Worm (Caenorhabditis elegans) whole organism, L2 larva: ENCODE data around the gene T03E6.9.

Experiments
- ZK546.5 ChIP-seq: sonication (generic microtip); optimal IDR thresholded peaks from 2 replicates; lab custom pipeline; 2017; ENCODE audit warnings: missing biosample characterization, missing genetic modification characterization
- egl-27 ChIP-seq: sonication (generic microtip); optimal IDR thresholded peaks from 3 replicates; lab custom pipeline; 2017; ENCODE audit warnings: missing biosample characterization, missing genetic modification reagents, missing genetic modification characterization
- fos-1 ChIP-seq: fragments of 150-350 bp; optimal IDR thresholded peaks from 2 replicates; lab custom pipeline; 2014; ENCODE audit warnings: missing biosample characterization, missing genetic modification characterization
- mdl-1 ChIP-seq, 2 experiments: fragments of 150-350 bp in 1 of 2; sonication (generic microtip) in 1 of 2; optimal IDR thresholded peaks; 2 replicates each; lab custom pipeline; 2017; ENCODE audit warnings: missing biosample characterization in 2 of 2, missing genetic modification characterization in 2 of 2
- nhr-10 ChIP-seq: sonication (generic microtip); optimal IDR thresholded peaks from 2 replicates; lab custom pipeline; 2017; ENCODE audit warnings: missing biosample characterization, missing genetic modification characterization
- nhr-237 ChIP-seq: fragments of 150-350 bp; optimal IDR thresholded peaks from 2 replicates; lab custom pipeline; 2014; ENCODE audit warnings: missing biosample characterization, missing genetic modification characterization

DNA sequence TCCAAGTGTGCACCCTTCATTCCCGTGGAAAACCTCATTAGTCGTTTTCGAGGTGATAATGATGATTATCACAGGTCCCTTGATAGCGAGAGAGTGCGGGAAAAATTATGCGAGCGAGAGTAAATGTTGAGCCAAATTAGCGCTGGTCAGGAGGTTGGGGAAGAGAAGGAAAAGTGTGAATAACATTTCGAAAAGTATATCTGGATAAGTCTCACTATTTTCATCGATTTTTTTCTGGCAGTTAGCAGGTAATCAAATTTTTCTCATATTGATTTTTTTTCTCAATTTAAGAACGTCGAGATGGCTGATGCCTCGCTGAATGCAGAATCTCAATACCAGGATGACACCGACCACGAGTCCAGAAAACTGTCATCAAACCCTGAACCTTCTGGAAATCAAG lies 28.5 kb upstream of the T03E6.9 start, which contains the start of gene W06G6.2:
- TF ChIP-seq nhr-237 (tag; lab: Kevin White, UChicago): no peak
- TF ChIP-seq fos-1: no peak
- no peak for TF ChIP-seq ZK546.5 (tag; lab: Kevin White, UChicago)
- TF ChIP-seq mdl-1 (tag; optimal IDR thresholded peaks at IDR 0.05; lab: Kevin White, UChicago): no peak
- TF ChIP-seq egl-27 (tag; lab: Kevin White, UChicago): no peak
- TF ChIP-seq nhr-10: no peak
